Fruit fly (Drosophila melanogaster): Measurements from ENCODE around the gene CG2218.
A peak's percentile ranks its signal among the peaks of the same experiment; 100 is the strongest.

Gene CG2218

DNA sequence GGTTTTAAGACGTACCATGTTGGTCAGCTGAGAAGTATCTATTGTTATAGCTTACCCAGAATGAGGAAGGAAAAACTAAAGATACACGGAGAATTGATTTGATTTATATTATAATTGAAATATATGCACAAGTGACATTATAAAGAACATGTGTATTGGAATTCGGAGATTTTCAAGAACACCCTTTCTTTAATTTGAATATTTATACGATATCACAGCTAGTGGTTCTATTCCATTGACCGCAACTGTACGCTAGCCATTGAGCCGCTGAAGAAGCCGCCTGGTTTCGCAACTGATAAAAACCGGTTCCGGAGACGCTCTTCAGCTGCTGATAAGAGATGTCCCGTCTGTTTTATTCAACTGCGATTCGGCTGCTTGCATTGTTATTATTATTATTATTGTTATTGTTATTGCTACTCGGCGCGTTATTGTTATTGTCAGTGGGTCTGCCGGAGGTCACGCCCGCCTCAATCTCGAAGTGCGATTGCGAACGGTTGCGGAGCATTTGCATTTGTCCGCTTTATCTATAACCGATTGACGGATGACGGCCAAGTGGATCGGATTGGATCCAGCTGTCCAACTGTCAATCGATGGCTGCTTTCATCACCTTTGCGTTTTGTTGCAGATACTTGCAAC lies 33.6 kb upstream of the CG2218 start (continued):
- peak; percentile 38 for TF ChIP-seq grau (tag; optimal IDR thresholded peaks at IDR 0.05)
- no peak for TF ChIP-seq pan (optimal IDR thresholded peaks at IDR 0.05)
- no peak for TF ChIP-seq pan (GFP tag; optimal IDR thresholded peaks at IDR 0.05 in 1 of 2, IDR thresholded peaks at IDR 0.05 in 1 of 2)
- no peak for TF ChIP-seq Scr (GFP tag; IDR thresholded peaks at IDR 0.05; ENCODE audit: partially characterized antibody)
- TF ChIP-seq schlank (tag; optimal IDR thresholded peaks at IDR 0.05) = no peak
- TF ChIP-seq dpn (GFP tag; optimal IDR thresholded peaks at IDR 0.05) = no peak
- no peak for TF ChIP-seq CG3726 (GFP tag; IDR thresholded peaks at IDR 0.05)
- no peak for TF ChIP-seq emc (GFP tag; optimal IDR thresholded peaks at IDR 0.05)
- 0 out of 2 replicates have a peak, but pooled peaks have one; percentile 30 for TF ChIP-seq E2f1 (GFP tag; IDR thresholded peaks at IDR 0.05)
- TF ChIP-seq hb (GFP tag; IDR thresholded peaks at IDR 0.05; ENCODE audit: partially characterized antibody) = no peak
- no peak for TF ChIP-seq Bdp1 (GFP tag; optimal IDR thresholded peaks at IDR 0.05)
- TF ChIP-seq sob (GFP tag; IDR thresholded peaks at IDR 0.05) = no peak
- no peak for TF ChIP-seq sd (tag; optimal IDR thresholded peaks at IDR 0.05)
- TF ChIP-seq CG3065 (GFP tag; optimal IDR thresholded peaks at IDR 0.05) = no peak
- no peak for TF ChIP-seq CG5180 (GFP tag; optimal IDR thresholded peaks at IDR 0.05)
- peak; percentile 59 for TF ChIP-seq slbo (GFP tag; IDR thresholded peaks at IDR 0.05)
- no peak for TF ChIP-seq maf-S (GFP tag; optimal IDR thresholded peaks at IDR 0.05)
- TF ChIP-seq Doc3 (GFP tag; IDR thresholded peaks at IDR 0.05; ENCODE audit: partially characterized antibody) = no peak
- no peak for TF ChIP-seq CG1602 (GFP tag; optimal IDR thresholded peaks at IDR 0.05)
- peak; percentile 58 for TF ChIP-seq row (GFP tag; IDR thresholded peaks at IDR 0.05)
- no peak for TF ChIP-seq CG13775 (GFP tag; optimal IDR thresholded peaks at IDR 0.05)
- TF ChIP-seq CG2199 (GFP tag; IDR thresholded peaks at IDR 0.05) = 0 out of 3 replicates have a peak, but pooled peaks have one; percentile 45
- TF ChIP-seq Nf-YB (GFP tag; optimal IDR thresholded peaks at IDR 0.05) = no peak
- TF ChIP-seq Dip2 (GFP tag; IDR thresholded peaks at IDR 0.05) = no peak
- no peak for TF ChIP-seq GATAe (GFP tag; conservative IDR thresholded peaks at IDR 0.05)
- TF ChIP-seq CG2678 (tag; optimal IDR thresholded peaks at IDR 0.05) = peak; percentile 51
- TF ChIP-seq chm (GFP tag; IDR thresholded peaks at IDR 0.05) = no peak
- TF ChIP-seq CG8290 (GFP tag; optimal IDR thresholded peaks at IDR 0.05) = no peak
- TF ChIP-seq CG8290 (tag; optimal IDR thresholded peaks at IDR 0.05) = no peak
- no peak for TF ChIP-seq CG8765 (GFP tag; IDR thresholded peaks at IDR 0.05)
- TF ChIP-seq sens (GFP tag) = no peak
- TF ChIP-seq tll (GFP tag; optimal IDR thresholded peaks at IDR 0.05) = no peak
- TF ChIP-seq Camta (GFP tag; optimal IDR thresholded peaks at IDR 0.05) = no peak
- no peak for TF ChIP-seq jigr1 (GFP tag; IDR thresholded peaks at IDR 0.05)
- TF ChIP-seq CG12942 (GFP tag; optimal IDR thresholded peaks at IDR 0.05) = no peak
- TF ChIP-seq CG1024 (GFP tag; IDR thresholded peaks at IDR 0.05) = no peak
- TF ChIP-seq CG17829 (tag; optimal IDR thresholded peaks at IDR 0.05) = no peak
- no peak for TF ChIP-seq CG12071 (GFP tag; optimal IDR thresholded peaks at IDR 0.05)
- TF ChIP-seq ac (GFP tag; optimal IDR thresholded peaks at IDR 0.05) = no peak
- no peak for TF ChIP-seq Stat92E (GFP tag; optimal IDR thresholded peaks at IDR 0.05)
- TF ChIP-seq esg (GFP tag; conservative IDR thresholded peaks at IDR 0.05) = no peak
- no peak for TF ChIP-seq Hmx (GFP tag; optimal IDR thresholded peaks at IDR 0.05)
- no peak for TF ChIP-seq CG11093 (GFP tag; IDR thresholded peaks at IDR 0.05)
- no peak for TF ChIP-seq slp2 (GFP tag; optimal IDR thresholded peaks at IDR 0.05)
- peak; percentile 16 for TF ChIP-seq CG3281 (GFP tag; optimal IDR thresholded peaks at IDR 0.05)
- TF ChIP-seq Dad (GFP tag; optimal IDR thresholded peaks at IDR 0.05) = no peak
- TF ChIP-seq Six4 (GFP tag; optimal IDR thresholded peaks at IDR 0.05) = no peak
- peak; percentile 21 for TF ChIP-seq Ssrp (tag; optimal IDR thresholded peaks at IDR 0.05)
- TF ChIP-seq CG14965 (GFP tag; optimal IDR thresholded peaks at IDR 0.05; ENCODE audit: borderline replicate concordance) = no peak
- peak; percentile 15 for TF ChIP-seq CG6813 (GFP tag; optimal IDR thresholded peaks at IDR 0.05)
- TF ChIP-seq CG13123 (GFP tag; optimal IDR thresholded peaks at IDR 0.05) = no peak
